Worm (Caenorhabditis elegans) whole organism, L1 larva: ENCODE data around the gene ahsa-1.

Experiments used
- aly-2 ChIP-seq: fragments of 150-350 bp; optimal IDR thresholded peaks from 2 replicates; lab custom pipeline; 2014; ENCODE audit warnings: missing biosample characterization, missing genetic modification characterization
- ama-1 ChIP-seq: fragments of 150-350 bp; optimal IDR thresholded peaks from 2 replicates; lab custom pipeline; 2014
- ceh-63 ChIP-seq: fragments of 200-800 bp; sonication (Bioruptor generic); optimal IDR thresholded peaks from 2 replicates; lab custom pipeline; 2018; ENCODE audit warnings: mild to moderate bottlenecking, missing genetic modification characterization, missing compliant biosample characterization
- ceh-8 ChIP-seq: fragments of 200-800 bp; sonication (Bioruptor generic); optimal IDR thresholded peaks from 2 replicates; lab custom pipeline; 2018; ENCODE audit warnings: mild to moderate bottlenecking, missing genetic modification characterization, moderate library complexity, missing compliant biosample characterization
- ceh-82 ChIP-seq, 3 experiments: fragments of 150-350 bp in 1 of 3; sonication (generic microtip) in 2 of 3; optimal IDR thresholded peaks; 2 replicates each; lab custom pipeline; 2014 to 2017; ENCODE audit warnings: missing biosample characterization in 3 of 3, missing genetic modification characterization in 3 of 3
- ceh-88 ChIP-seq: fragments of 200-800 bp; sonication (Bioruptor generic); IDR thresholded peaks from 2 replicates; pipeline ENCODE4 v1.3.6; 2022; ENCODE audit warnings: missing genetic modification characterization, missing compliant biosample characterization
- ceh-90 ChIP-seq: sonication (generic microtip); optimal IDR thresholded peaks from 2 replicates; lab custom pipeline; 2016; ENCODE audit warnings: missing genetic modification characterization, missing compliant biosample characterization
- dpl-1 ChIP-seq, 3 experiments: fragments of 150-350 bp in 2 of 3; sonication (generic microtip) in 1 of 3; optimal IDR thresholded peaks; 2 replicates each; lab custom pipeline; 2014 to 2017; ENCODE audit warnings: missing biosample characterization in 3 of 3, missing genetic modification characterization in 3 of 3, missing genetic modification reagents in 3 of 3
- efl-1 ChIP-seq, 4 experiments: fragments of 150-350 bp; optimal IDR thresholded peaks in 3 of 4; peaks in 1 of 4; 1 replicate in 1 of 4; 2 replicates in 3 of 4; lab custom pipeline; 2014; ENCODE audit warnings: missing biosample characterization in 2 of 4, missing genetic modification characterization in 2 of 4, missing genetic modification reagents in 2 of 4
- efl-3 ChIP-seq: fragments of 200-800 bp; sonication (Bioruptor generic); optimal IDR thresholded peaks from 2 replicates; lab custom pipeline; 2018; ENCODE audit warnings: mild to moderate bottlenecking, missing genetic modification characterization, missing compliant biosample characterization
- egl-13 ChIP-seq: sonication (generic microtip); optimal IDR thresholded peaks from 2 replicates; lab custom pipeline; 2016; ENCODE audit warnings: missing genotype, missing genetic modification reagents, missing genetic modification characterization, missing compliant biosample characterization
- egl-27 ChIP-seq, 2 experiments: fragments of 150-350 bp in 1 of 2; sonication (generic microtip); optimal IDR thresholded peaks; 3 replicates each; lab custom pipeline; 2017 to 2018; ENCODE audit warnings: missing biosample characterization in 2 of 2, missing genetic modification characterization in 2 of 2, missing genetic modification reagents in 2 of 2
- elt-3 ChIP-seq, 6 experiments: fragments of 150-350 bp in 1 of 6; sonication (generic microtip); optimal IDR thresholded peaks; 2 replicates each; lab custom pipeline; 2017 to 2018; ENCODE audit warnings: missing biosample characterization in 6 of 6, missing genetic modification characterization in 6 of 6, inconsistent platforms in 1 of 6
- ets-5 ChIP-seq: fragments of 200-800 bp; sonication (Bioruptor generic); IDR thresholded peaks from 2 replicates; pipeline ENCODE4 v1.3.6; 2022; ENCODE audit warnings: missing genetic modification characterization, missing compliant biosample characterization
- fkh-8 ChIP-seq: sonication (generic microtip); optimal IDR thresholded peaks from 2 replicates; lab custom pipeline; 2016; ENCODE audit warnings: mild to moderate bottlenecking, missing genetic modification characterization, missing compliant biosample characterization
- fos-1 ChIP-seq: fragments of 150-350 bp; optimal IDR thresholded peaks from 2 replicates; lab custom pipeline; 2014; ENCODE audit warnings: missing biosample characterization, missing genetic modification characterization
- grh-1 ChIP-seq: fragments of 200-800 bp; sonication (Bioruptor generic); IDR thresholded peaks from 2 replicates; pipeline ENCODE4 v1.3.6; 2022; ENCODE audit warnings: missing genetic modification reagents, missing genetic modification characterization, missing compliant biosample characterization
- hlh-4 ChIP-seq: sonication (generic microtip); optimal IDR thresholded peaks from 2 replicates; lab custom pipeline; 2016; ENCODE audit warnings: mild to moderate bottlenecking, missing genetic modification characterization, missing compliant biosample characterization
- lin-14 ChIP-seq: fragments of 200-800 bp; sonication (Bioruptor generic); optimal IDR thresholded peaks from 2 replicates; lab custom pipeline; 2018; ENCODE audit warnings: mild to moderate bottlenecking, missing genetic modification characterization, moderate library complexity, missing compliant biosample characterization
- lin-15B ChIP-seq: fragments of 150-350 bp; sonication (generic microtip); optimal IDR thresholded peaks from 3 replicates; lab custom pipeline; 2014; ENCODE audit warnings: missing biosample characterization, missing genetic modification characterization
- lir-3 ChIP-seq: sonication (generic microtip); optimal IDR thresholded peaks from 2 replicates; lab custom pipeline; 2016; ENCODE audit warnings: mild to moderate bottlenecking, missing genetic modification characterization, moderate library complexity, missing compliant biosample characterization; ENCODE audit not compliant: poor library complexity
- lsy-2 ChIP-seq, 2 experiments: fragments of 150-350 bp; optimal IDR thresholded peaks; 2 replicates each; lab custom pipeline; 2014; ENCODE audit warnings: missing biosample characterization in 2 of 2, missing genetic modification characterization in 2 of 2
- mab-9 ChIP-seq: fragments of 200-800 bp; sonication (Bioruptor generic); IDR thresholded peaks from 2 replicates; pipeline ENCODE4 v1.3.6; 2022; ENCODE audit warnings: missing genetic modification reagents, missing genetic modification characterization, missing compliant biosample characterization
- nhr-12 ChIP-seq: sonication (generic microtip); optimal IDR thresholded peaks from 2 replicates; lab custom pipeline; 2017; ENCODE audit warnings: missing biosample characterization, missing genetic modification characterization
- nhr-19 ChIP-seq: fragments of 200-800 bp; sonication (Bioruptor generic); conservative IDR thresholded peaks from 2 replicates; pipeline ENCODE4 v1.3.6; 2022; ENCODE audit warnings: missing genetic modification characterization, missing compliant biosample characterization
- nhr-20 ChIP-seq: sonication (generic microtip); optimal IDR thresholded peaks from 2 replicates; lab custom pipeline; 2016; ENCODE audit warnings: mild to moderate bottlenecking, missing genetic modification characterization, missing compliant biosample characterization
- nhr-237 ChIP-seq: fragments of 150-350 bp; optimal IDR thresholded peaks from 2 replicates; lab custom pipeline; 2014; ENCODE audit warnings: missing biosample characterization, missing genetic modification characterization
- nhr-71 ChIP-seq: sonication (generic microtip); optimal IDR thresholded peaks from 2 replicates; lab custom pipeline; 2016; ENCODE audit warnings: mild to moderate bottlenecking, missing genetic modification characterization, moderate library complexity, missing compliant biosample characterization
- nhr-77 ChIP-seq: fragments of 150-350 bp; optimal IDR thresholded peaks from 2 replicates; lab custom pipeline; 2014; ENCODE audit warnings: missing biosample characterization, missing genetic modification characterization
- nhr-84 ChIP-seq: sonication (generic microtip); optimal IDR thresholded peaks from 2 replicates; lab custom pipeline; 2017; ENCODE audit warnings: missing biosample characterization, missing genetic modification characterization
- nhr-90 ChIP-seq: sonication (generic microtip); optimal IDR thresholded peaks from 2 replicates; lab custom pipeline; 2016; ENCODE audit warnings: mild to moderate bottlenecking, missing genetic modification characterization, missing compliant biosample characterization; ENCODE audit not compliant: poor library complexity
- pax-3 ChIP-seq: fragments of 200-800 bp; sonication (Bioruptor generic); optimal IDR thresholded peaks from 2 replicates; lab custom pipeline; 2018; ENCODE audit warnings: mild to moderate bottlenecking, missing genetic modification characterization, moderate library complexity, missing compliant biosample characterization
- pqm-1 ChIP-seq: sonication (generic microtip); optimal IDR thresholded peaks from 3 replicates; lab custom pipeline; 2017; ENCODE audit warnings: missing biosample characterization, missing genetic modification characterization
- rnt-1 ChIP-seq: sonication (generic microtip); optimal IDR thresholded peaks from 2 replicates; lab custom pipeline; 2016; ENCODE audit warnings: mild to moderate bottlenecking, missing genetic modification characterization, moderate library complexity, missing compliant biosample characterization
- skn-1 ChIP-seq: fragments of 150-350 bp; optimal IDR thresholded peaks from 2 replicates; lab custom pipeline; 2014; ENCODE audit warnings: missing biosample characterization, missing genetic modification characterization
- snpc-4 ChIP-seq: fragments of 150-350 bp; optimal IDR thresholded peaks from 2 replicates; lab custom pipeline; 2014; ENCODE audit warnings: missing biosample characterization, missing genetic modification characterization
- snu-23 ChIP-seq: sonication (generic microtip); optimal IDR thresholded peaks from 2 replicates; lab custom pipeline; 2016; ENCODE audit warnings: missing genetic modification characterization, missing compliant biosample characterization
- sox-4 ChIP-seq: sonication (generic microtip); optimal IDR thresholded peaks from 2 replicates; lab custom pipeline; 2016; ENCODE audit warnings: missing genetic modification characterization, missing compliant biosample characterization
- sptf-1 ChIP-seq: fragments of 150-350 bp; optimal IDR thresholded peaks from 2 replicates; lab custom pipeline; 2014; ENCODE audit warnings: missing biosample characterization, missing genetic modification characterization
- sup-37 ChIP-seq: fragments of 200-800 bp; sonication (Bioruptor generic); optimal IDR thresholded peaks from 2 replicates; lab custom pipeline; 2018; ENCODE audit warnings: mild to moderate bottlenecking, missing genetic modification characterization, missing compliant biosample characterization
- swsn-7 ChIP-seq: sonication (generic microtip); optimal IDR thresholded peaks from 2 replicates; lab custom pipeline; 2016; ENCODE audit warnings: missing genetic modification characterization, missing compliant biosample characterization
- tbx-2 ChIP-seq: sonication (generic microtip); optimal IDR thresholded peaks from 2 replicates; lab custom pipeline; 2016; ENCODE audit warnings: missing genetic modification characterization, missing compliant biosample characterization
- unc-62 ChIP-seq: fragments of 150-350 bp; optimal IDR thresholded peaks from 2 replicates; lab custom pipeline; 2014; ENCODE audit warnings: missing biosample characterization, missing genetic modification reagents, missing genetic modification characterization
- unc-98 ChIP-seq: fragments of 200-800 bp; sonication (Bioruptor generic); IDR thresholded peaks from 2 replicates; pipeline ENCODE4 v1.3.6; 2022; ENCODE audit warnings: missing genetic modification characterization, missing compliant biosample characterization
- xbp-1 ChIP-seq: sonication (generic microtip); optimal IDR thresholded peaks from 2 replicates; lab custom pipeline; 2016; ENCODE audit warnings: missing genetic modification characterization, missing compliant biosample characterization
- ztf-11 ChIP-seq, 2 experiments: sonication (generic microtip); optimal IDR thresholded peaks; 2 replicates each; lab custom pipeline; 2016 to 2017; ENCODE audit warnings: missing genetic modification characterization in 2 of 2, missing biosample characterization in 1 of 2, missing compliant biosample characterization in 1 of 2

Gene ahsa-1

ce11 chrV:15088613-15089012 is 3.4 kb upstream of the ahsa-1 start, which contains the start of gene C01G10.18:
Gene C01G10.18 (minus strand): TSS chrV:15088713.
- TF ChIP-seq nhr-90 (tag; lab: Kevin White, UChicago) (no peak), nhr-77 (tag; lab: Kevin White, UChicago) (no peak), fos-1 (tag; lab: Kevin White, UChicago) (no peak), sup-37 (GFP tag; lab: Kevin White, UChicago) (no peak), ceh-8 (no peak), skn-1 (tag; lab: Kevin White, UChicago) (no peak), pqm-1 (tag; lab: Kevin White, UChicago) (no peak), unc-98 (GFP tag; lab: Robert Waterston, UW) (no peak), efl-3 (GFP tag; lab: Kevin White, UChicago) (no peak), ceh-82 (tag; optimal IDR thresholded peaks at IDR 0.05; lab: Kevin White, UChicago) (no peak), nhr-237 (tag; lab: Kevin White, UChicago) (no peak), egl-27 (tag; optimal IDR thresholded peaks at IDR 0.05; lab: Kevin White, UChicago) (no peak), sptf-1 (tag; lab: Kevin White, UChicago) (no peak), sox-4 (tag; lab: Kevin White, UChicago) (no peak), nhr-12 (tag; lab: Kevin White, UChicago) (no peak), grh-1 (no peak), elt-3 (tag; optimal IDR thresholded peaks at IDR 0.05; lab: Kevin White, UChicago) (no peak), ets-5 (GFP tag; lab: Robert Waterston, UW) (no peak), ceh-88 (no peak)

- TF ChIP-seq nhr-12 (tag; lab: Kevin White, UChicago) (no peak), nhr-77 (tag; lab: Kevin White, UChicago) (peak; percentile 52), ztf-11 (tag; optimal IDR thresholded peaks at IDR 0.05; lab: Kevin White, UChicago) (no peak), tbx-2 (peak; percentile 29), lin-14 (GFP tag; lab: Kevin White, UChicago) (peak; percentile 39)
These were observed 2.1 kb upstream of the ahsa-1 start, which contains the start of the genes C01G10.15 and C01G10.6 for ce11 chrV:15087207-15087706. Gene C01G10.15 (minus strand): TSS chrV:15087307. Gene C01G10.6 (plus strand): TSS chrV:15087656.

ce11 chrV:15083659-15084058 is 1.5 kb downstream of the ahsa-1 start:
- TF ChIP-seq fkh-8 (tag; lab: Kevin White, UChicago) (no peak), swsn-7 (tag; lab: Kevin White, UChicago) (no peak), mab-9 (no peak), nhr-19 (GFP tag; lab: Robert Waterston, UW) (peak; percentile 16; the same call in 1 of the 2 replicates), pax-3 (tag; lab: Kevin White, UChicago) (peak; percentile 30), nhr-77 (tag; lab: Kevin White, UChicago) (no peak), snpc-4 (tag; lab: Kevin White, UChicago) (no peak), ama-1 (lab: Kevin White, UChicago) (peak; percentile 93), aly-2 (tag; lab: Kevin White, UChicago) (peak; percentile 84), elt-3 (tag; optimal IDR thresholded peaks at IDR 0.05; lab: Kevin White, UChicago) (no peak), egl-13 (tag; lab: Kevin White, UChicago) (no peak), ceh-90 (tag; lab: Kevin White, UChicago) (no peak), xbp-1 (tag; lab: Kevin White, UChicago) (no peak), ztf-11 (tag; optimal IDR thresholded peaks at IDR 0.05; lab: Kevin White, UChicago) (no peak), sox-4 (tag; lab: Kevin White, UChicago) (no peak), unc-62 (no peak), nhr-20 (tag; lab: Kevin White, UChicago) (peak; percentile 6), efl-1 (optimal IDR thresholded peaks at IDR 0.05; lab: Kevin White, UChicago) (no peak), efl-1 (GFP tag; optimal IDR thresholded peaks at IDR 0.05 in 1 of 2; lab: Kevin White, UChicago) (peak in 1 of 2 experiments; percentile 81), nhr-84 (tag; lab: Kevin White, UChicago) (no peak), hlh-4 (tag; lab: Kevin White, UChicago) (no peak), nhr-71 (tag; lab: Kevin White, UChicago) (peak; percentile 44), lin-15B (tag; lab: Kevin White, UChicago) (no peak), ets-5 (GFP tag; lab: Robert Waterston, UW) (no peak), skn-1 (tag; lab: Kevin White, UChicago) (no peak), lsy-2 (tag; optimal IDR thresholded peaks at IDR 0.05; lab: Kevin White, UChicago) (peak in 1 of 2 experiments; percentile 19), rnt-1 (peak; percentile 18), sptf-1 (tag; lab: Kevin White, UChicago) (no peak), lir-3 (no peak), dpl-1 (GFP tag; optimal IDR thresholded peaks at IDR 0.05; lab: Kevin White, UChicago) (no peak), ceh-63 (GFP tag; lab: Kevin White, UChicago) (peak; percentile 48), ceh-82 (tag; optimal IDR thresholded peaks at IDR 0.05; lab: Kevin White, UChicago) (no peak), snu-23 (GFP tag; lab: Kevin White, UChicago) (peak; percentile 19), nhr-90 (tag; lab: Kevin White, UChicago) (no peak)
